Worm (Caenorhabditis elegans) whole organism, L3 larva: Measurements from ENCODE around the gene srlf-4.

Experiments used
- egl-27 ChIP-seq: sonication (generic microtip); optimal IDR thresholded peaks from 4 replicates; lab custom pipeline; 2017; ENCODE audit warnings: missing biosample characterization, missing genetic modification reagents, missing genetic modification characterization
- elt-3 ChIP-seq, 3 experiments: fragments of 150-350 bp in 1 of 3; sonication (generic microtip) in 2 of 3; optimal IDR thresholded peaks; 2 replicates in 2 of 3; 4 replicates in 1 of 3; lab custom pipeline; 2014 to 2017; ENCODE audit warnings: missing biosample characterization in 3 of 3, missing genetic modification characterization in 3 of 3
- nfya-1 ChIP-seq: sonication (generic microtip); optimal IDR thresholded peaks from 2 replicates; lab custom pipeline; 2017; ENCODE audit warnings: missing genetic modification characterization, mild to moderate bottlenecking, missing compliant biosample characterization, antibody characterized with exemption, moderate library complexity; ENCODE audit not compliant: insufficient read depth
- nhr-12 ChIP-seq: fragments of 150-350 bp; optimal IDR thresholded peaks from 2 replicates; lab custom pipeline; 2014; ENCODE audit warnings: missing biosample characterization, missing genetic modification characterization
- nhr-237 ChIP-seq: fragments of 150-350 bp; optimal IDR thresholded peaks from 2 replicates; lab custom pipeline; 2014; ENCODE audit warnings: missing biosample characterization, missing genetic modification characterization
- nhr-28 ChIP-seq: fragments of 150-350 bp; optimal IDR thresholded peaks from 2 replicates; lab custom pipeline; 2014; ENCODE audit warnings: missing biosample characterization, missing genetic modification characterization
- nhr-77 ChIP-seq: fragments of 150-350 bp; optimal IDR thresholded peaks from 2 replicates; lab custom pipeline; 2014; ENCODE audit warnings: missing biosample characterization, missing genetic modification characterization
- pha-4 ChIP-seq: fragments of 150-350 bp; optimal IDR thresholded peaks from 2 replicates; lab custom pipeline; 2014; ENCODE audit warnings: missing biosample characterization, missing genetic modification reagents, missing genetic modification characterization
- snpc-4 ChIP-seq: fragments of 150-350 bp; optimal IDR thresholded peaks from 2 replicates; lab custom pipeline; 2014; ENCODE audit warnings: missing biosample characterization, missing genetic modification characterization
- ztf-11 ChIP-seq: fragments of 150-350 bp; optimal IDR thresholded peaks from 2 replicates; lab custom pipeline; 2014; ENCODE audit warnings: missing biosample characterization, missing genetic modification characterization

ce11 chrIV:12898823-12899222 lies 25.4 kb downstream of the srlf-4 start:
- no peak for TF ChIP-seq snpc-4 (tag; lab: Kevin White, UChicago)
- TF ChIP-seq ztf-11 = no peak
- no peak for TF ChIP-seq nhr-12
- no peak for TF ChIP-seq elt-3 (tag; optimal IDR thresholded peaks at IDR 0.05; lab: Kevin White, UChicago)
- TF ChIP-seq nhr-237 (tag; lab: Kevin White, UChicago) = no peak
- TF ChIP-seq pha-4 = peak; percentile 10
- TF ChIP-seq nhr-77 (tag; lab: Kevin White, UChicago) = no peak
- TF ChIP-seq nfya-1 (tag; lab: Kevin White, UChicago) = no peak
- TF ChIP-seq nhr-28 (tag; lab: Kevin White, UChicago) = no peak
- no peak for TF ChIP-seq egl-27 (tag; lab: Kevin White, UChicago)
